Worm (Caenorhabditis elegans) whole organism, early embryonic: ENCODE results near the gene F14D7.18.
"Not testable (repeated sequence)": the region's sequence is repeated elsewhere in the genome, so short reads cannot be mapped to it uniquely, and the experiment has no call there.

Experiments used
- B0310.2 ChIP-seq: sonication (generic microtip); optimal IDR thresholded peaks from 2 replicates; lab custom pipeline; 2016; ENCODE audit warnings: mild to moderate bottlenecking, missing genetic modification characterization, missing compliant biosample characterization
- F13C5.2 ChIP-seq: sonication (generic microtip); optimal IDR thresholded peaks from 2 replicates; lab custom pipeline; 2017; ENCODE audit warnings: mild to moderate bottlenecking, missing genetic modification characterization, inconsistent platforms, missing compliant biosample characterization
- aly-1 ChIP-seq: sonication (generic microtip); optimal IDR thresholded peaks from 2 replicates; lab custom pipeline; 2016; ENCODE audit warnings: missing genetic modification characterization, missing compliant biosample characterization
- ama-1 ChIP-seq: fragments of 150-350 bp; optimal IDR thresholded peaks from 2 replicates; lab custom pipeline; 2014
- ceh-13 ChIP-seq: fragments of 200-800 bp; sonication (Bioruptor generic); optimal IDR thresholded peaks from 2 replicates; lab custom pipeline; 2018; ENCODE audit warnings: mild to moderate bottlenecking, missing genetic modification characterization, missing compliant biosample characterization
- ceh-36 ChIP-seq: sonication (generic microtip); optimal IDR thresholded peaks from 2 replicates; lab custom pipeline; 2016; ENCODE audit warnings: missing genetic modification characterization, inconsistent platforms, missing compliant biosample characterization
- ets-7 ChIP-seq: sonication (generic microtip); optimal IDR thresholded peaks from 2 replicates; lab custom pipeline; 2016; ENCODE audit warnings: missing genotype, missing genetic modification characterization, missing compliant biosample characterization
- flt-1 ChIP-seq: fragments of 200-800 bp; sonication (Bioruptor generic); IDR thresholded peaks from 2 replicates; pipeline ENCODE4 v1.3.6; 2022; ENCODE audit warnings: missing genetic modification characterization, missing compliant biosample characterization
- hmbx-1 ChIP-seq: sonication (generic microtip); optimal IDR thresholded peaks from 2 replicates; lab custom pipeline; 2016; ENCODE audit warnings: mild to moderate bottlenecking, missing genetic modification characterization, missing compliant biosample characterization
- hmg-4 ChIP-seq: fragments of 200-800 bp; sonication (Bioruptor generic); optimal IDR thresholded peaks from 2 replicates; lab custom pipeline; 2018; ENCODE audit warnings: mild to moderate bottlenecking, missing genetic modification characterization, missing compliant biosample characterization
- hnd-1 ChIP-seq: sonication (generic microtip); optimal IDR thresholded peaks from 2 replicates; lab custom pipeline; 2016; ENCODE audit warnings: missing genetic modification characterization, missing compliant biosample characterization
- pes-1 ChIP-seq: fragments of 200-800 bp; sonication (Bioruptor generic); IDR thresholded peaks from 2 replicates; pipeline ENCODE4 v1.3.6; 2022; ENCODE audit warnings: missing genetic modification reagents, missing genetic modification characterization, missing compliant biosample characterization
- scrt-1 ChIP-seq: fragments of 200-800 bp; sonication (Bioruptor generic); IDR thresholded peaks from 2 replicates; pipeline ENCODE4 v1.3.6; 2022; ENCODE audit warnings: missing genetic modification characterization, missing compliant biosample characterization
- sea-1 ChIP-seq: fragments of 200-800 bp; sonication (Bioruptor generic); conservative IDR thresholded peaks from 2 replicates; pipeline ENCODE4 v1.3.6; 2022; ENCODE audit warnings: missing genetic modification characterization, missing compliant biosample characterization
- tbx-11 ChIP-seq: fragments of 200-800 bp; sonication (Bioruptor generic); IDR thresholded peaks from 2 replicates; pipeline ENCODE4 v1.3.6; 2022; ENCODE audit warnings: missing genetic modification characterization, missing compliant biosample characterization
- tbx-37 ChIP-seq: fragments of 200-800 bp; sonication (Bioruptor generic); conservative IDR thresholded peaks from 2 replicates; pipeline ENCODE4 v1.3.6; 2022; ENCODE audit warnings: missing genetic modification reagents, missing genetic modification characterization, missing compliant biosample characterization
- tra-4 ChIP-seq: sonication (generic microtip); optimal IDR thresholded peaks from 2 replicates; lab custom pipeline; 2017; ENCODE audit warnings: missing genetic modification characterization, missing compliant biosample characterization

The F14D7.18 gene

DNA sequence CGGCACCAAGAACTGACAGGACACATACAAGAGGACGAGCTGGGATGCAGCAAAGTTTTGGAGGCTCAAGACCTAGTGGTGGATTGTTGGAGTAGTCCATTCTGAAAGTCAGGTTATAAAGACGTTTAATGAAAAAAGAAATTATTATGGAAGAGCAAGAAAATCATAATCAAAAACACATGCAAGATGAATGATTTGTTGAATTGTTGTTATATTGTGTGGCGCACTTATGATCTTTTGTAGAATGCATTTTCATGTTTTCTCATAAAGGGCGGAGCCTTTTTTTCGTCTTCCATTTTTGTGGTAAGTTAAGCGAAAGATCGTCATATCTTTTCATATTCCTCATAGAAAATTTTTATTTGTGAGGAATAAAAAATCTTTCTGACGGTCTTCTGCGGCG is 26.0 kb upstream of the F14D7.18 start, which contains the start of gene F47B8.2:
TSS of gene F47B8.2 (minus strand) at position 101 of the 400 bp plus-strand sequence.
- TF ChIP-seq F13C5.2 (tag; lab: Kevin White, UChicago) (no peak), aly-1 (tag; lab: Kevin White, UChicago) (no peak), sea-1 (GFP tag; lab: Robert Waterston, UW) (no peak), tra-4 (no peak), ceh-13 (GFP tag; lab: Kevin White, UChicago) (no peak), tbx-11 (GFP tag; lab: Robert Waterston, UW) (no peak), scrt-1 (GFP tag; lab: Robert Waterston, UW) (no peak), tbx-37 (GFP tag; lab: Robert Waterston, UW) (no peak), ama-1 (lab: Kevin White, UChicago) (no peak), ets-7 (no peak), hmg-4 (GFP tag; lab: Kevin White, UChicago) (no peak), hmbx-1 (tag; lab: Kevin White, UChicago) (no peak), hnd-1 (tag; lab: Kevin White, UChicago) (no peak), ceh-36 (tag; lab: Kevin White, UChicago) (no peak), flt-1 (no peak), B0310.2 (tag; lab: Kevin White, UChicago) (no peak), pes-1 (GFP tag; lab: Robert Waterston, UW) (no peak)

DNA sequence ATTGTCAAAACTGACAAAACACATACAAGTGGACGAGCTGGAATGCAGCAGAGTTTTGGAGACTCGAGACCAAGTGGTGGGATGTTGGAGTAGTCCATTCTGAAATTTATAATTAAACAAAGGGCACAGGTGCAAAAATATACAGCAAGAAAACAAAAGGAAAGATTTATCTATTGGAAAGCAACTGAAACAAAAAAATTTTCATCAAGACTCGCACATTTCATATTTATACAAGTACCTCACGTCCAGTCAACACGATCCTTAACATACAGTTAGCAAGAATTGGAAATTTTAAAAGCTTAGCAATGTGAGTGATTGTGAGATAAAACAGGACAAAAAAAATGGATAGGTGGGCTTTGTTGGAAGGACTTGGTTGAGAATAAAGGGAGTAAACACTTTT is 23.7 kb upstream of the F14D7.18 start, which contains the start of gene F47B8.1:
TSS of gene F47B8.1 (minus strand) at position 101 of the 400 bp plus-strand sequence.
- no peak for TF ChIP-seq hmg-4 (GFP tag; lab: Kevin White, UChicago)
- TF ChIP-seq hmbx-1 (tag; lab: Kevin White, UChicago) = no peak
- TF ChIP-seq aly-1 (tag; lab: Kevin White, UChicago) = no peak
- no peak for TF ChIP-seq tbx-11 (GFP tag; lab: Robert Waterston, UW)
- no peak for TF ChIP-seq ets-7
- no peak for TF ChIP-seq hnd-1 (tag; lab: Kevin White, UChicago)
- no peak for TF ChIP-seq flt-1
- no peak for TF ChIP-seq tra-4
- no peak for TF ChIP-seq ceh-36 (tag; lab: Kevin White, UChicago)

DNA sequence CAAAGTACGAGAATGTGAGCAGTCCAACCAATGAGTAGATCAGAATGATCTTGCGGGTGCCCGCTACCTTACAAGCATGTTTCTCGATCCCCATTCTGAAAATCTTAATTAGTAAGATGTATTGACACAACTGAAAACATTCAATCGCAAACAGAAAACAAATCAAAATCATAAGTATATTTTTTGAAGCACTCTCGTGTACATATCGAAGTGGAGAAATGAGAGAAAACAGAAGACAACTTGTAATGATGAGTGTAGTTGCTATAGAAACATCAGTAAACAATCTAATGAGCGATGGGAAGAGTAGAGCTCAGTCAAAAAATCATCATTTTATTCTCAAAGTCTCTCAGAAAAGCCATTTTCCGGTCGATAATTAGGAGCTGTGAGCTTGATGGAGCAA is 22.2 kb upstream of the F14D7.18 start, which contains the start of gene F14D7.8:
TSS of gene F14D7.8 (minus strand) at position 101 of the 400 bp plus-strand sequence.
- TF ChIP-seq pes-1 (GFP tag; lab: Robert Waterston, UW) (no peak), scrt-1 (GFP tag; lab: Robert Waterston, UW) (no peak), ama-1 (lab: Kevin White, UChicago) (no peak), hmbx-1 (tag; lab: Kevin White, UChicago) (no peak), sea-1 (GFP tag; lab: Robert Waterston, UW) (no peak), B0310.2 (tag; lab: Kevin White, UChicago) (no peak), F13C5.2 (tag; lab: Kevin White, UChicago) (no peak), tra-4 (no peak), flt-1 (no peak)

DNA sequence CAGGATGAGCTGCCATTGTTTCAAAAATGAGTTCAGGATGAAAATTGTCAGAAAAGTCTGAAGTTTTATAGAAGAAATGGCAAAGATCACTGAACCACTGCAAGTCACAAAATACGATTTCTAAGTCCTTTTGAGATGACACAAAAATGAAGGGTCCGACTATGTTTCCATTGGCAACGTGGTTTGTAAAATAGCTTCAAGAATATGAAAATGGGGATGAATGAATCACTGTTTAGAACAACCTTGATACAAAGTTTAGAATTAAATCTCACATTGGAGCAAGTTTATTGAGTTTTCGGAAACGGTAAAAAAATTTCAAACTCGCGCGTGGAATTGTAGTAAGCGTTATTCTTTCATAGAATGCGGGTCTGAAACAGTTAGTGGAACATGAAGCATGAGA is 20.6 kb upstream of the F14D7.18 start, which contains the start of gene ddn-3:
TSS of gene ddn-3 (minus strand) at position 101 of the 400 bp plus-strand sequence.
- no peak for TF ChIP-seq hmg-4 (GFP tag; lab: Kevin White, UChicago)
- TF ChIP-seq hnd-1 (tag; lab: Kevin White, UChicago) = no peak
- TF ChIP-seq aly-1 (tag; lab: Kevin White, UChicago) = no peak
- no peak for TF ChIP-seq hmbx-1 (tag; lab: Kevin White, UChicago)
- no peak for TF ChIP-seq sea-1 (GFP tag; lab: Robert Waterston, UW)
- TF ChIP-seq ets-7 = no peak
- no peak for TF ChIP-seq tra-4
- no peak for TF ChIP-seq tbx-37 (GFP tag; lab: Robert Waterston, UW)
- TF ChIP-seq ceh-13 (GFP tag; lab: Kevin White, UChicago) = no peak
- no peak for TF ChIP-seq F13C5.2 (tag; lab: Kevin White, UChicago)
- no peak for TF ChIP-seq flt-1
- TF ChIP-seq scrt-1 (GFP tag; lab: Robert Waterston, UW) = no peak

DNA sequence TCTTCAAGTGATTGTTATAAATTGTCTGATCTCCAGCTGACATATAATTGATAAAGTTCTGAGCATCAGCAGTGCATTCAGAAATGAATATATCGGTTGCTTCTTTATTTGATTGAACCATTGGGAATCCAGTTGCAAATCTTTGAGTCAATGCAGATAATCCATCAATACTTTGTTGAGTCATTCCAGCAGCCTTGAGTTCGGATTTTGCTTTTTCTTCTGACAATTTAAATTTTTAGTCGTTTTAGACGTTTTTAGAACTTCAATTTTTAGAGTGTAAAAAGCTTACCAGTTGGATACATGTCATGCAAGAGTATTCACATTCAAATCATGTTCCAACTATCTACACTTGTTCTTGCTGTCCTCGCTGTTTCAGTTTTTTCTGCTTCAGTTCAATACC is 19.1 kb upstream of the F14D7.18 start, which contains the start of gene F14D7.14:
TSS of gene F14D7.14 (plus strand) at position 301 of the 400 bp plus-strand sequence.
- TF ChIP-seq ceh-36 (tag; lab: Kevin White, UChicago); hnd-1 (tag; lab: Kevin White, UChicago); ceh-13 (GFP tag; lab: Kevin White, UChicago): not testable (repeated sequence)

DNA sequence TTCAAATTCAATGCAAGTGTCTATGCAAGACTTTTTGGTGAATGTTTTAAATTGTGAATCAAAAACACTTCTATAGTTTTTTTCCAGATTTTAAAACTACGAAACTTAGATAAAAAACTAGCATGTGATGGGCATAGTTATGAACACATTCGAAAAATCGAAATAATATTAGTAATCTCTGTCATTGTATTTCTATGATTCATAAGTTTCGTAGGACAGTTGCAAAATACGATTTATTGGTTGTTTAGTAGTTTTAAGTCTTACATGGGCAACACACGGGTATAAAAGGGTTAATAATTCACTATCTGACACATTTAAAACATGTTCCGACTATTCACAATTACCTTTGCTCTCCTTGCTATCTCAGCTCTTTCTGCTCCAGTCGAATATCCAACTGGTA is 17.6 kb upstream of the F14D7.18 start, which contains the start of gene spig-5:
TSS of gene spig-5 (plus strand) at position 301 of the 400 bp plus-strand sequence.
- TF ChIP-seq tbx-11 (GFP tag; lab: Robert Waterston, UW); ama-1 (lab: Kevin White, UChicago); B0310.2 (tag; lab: Kevin White, UChicago): not testable (repeated sequence)

DNA sequence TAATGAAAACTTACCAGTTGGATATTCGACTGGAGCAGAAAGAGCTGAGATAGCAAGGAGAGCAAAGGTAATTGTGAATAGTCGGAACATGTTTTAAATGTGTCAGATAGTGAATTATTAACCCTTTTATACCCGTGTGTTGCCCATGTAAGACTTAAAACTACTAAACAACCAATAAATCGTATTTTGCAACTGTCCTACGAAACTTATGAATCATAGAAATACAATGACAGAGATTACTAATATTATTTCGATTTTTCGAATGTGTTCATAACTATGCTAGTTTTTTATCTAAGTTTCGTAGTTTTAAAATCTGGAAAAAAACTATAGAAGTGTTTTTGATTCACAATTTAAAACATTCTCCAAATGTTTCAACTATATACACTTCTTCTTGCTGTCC is 16.2 kb upstream of the F14D7.18 start, which contains the start of gene spig-4:
TSS of gene spig-4 (minus strand) at position 101 of the 400 bp plus-strand sequence.
- not testable (repeated sequence) for TF ChIP-seq pes-1 (GFP tag; lab: Robert Waterston, UW); hnd-1 (tag; lab: Kevin White, UChicago); flt-1

DNA sequence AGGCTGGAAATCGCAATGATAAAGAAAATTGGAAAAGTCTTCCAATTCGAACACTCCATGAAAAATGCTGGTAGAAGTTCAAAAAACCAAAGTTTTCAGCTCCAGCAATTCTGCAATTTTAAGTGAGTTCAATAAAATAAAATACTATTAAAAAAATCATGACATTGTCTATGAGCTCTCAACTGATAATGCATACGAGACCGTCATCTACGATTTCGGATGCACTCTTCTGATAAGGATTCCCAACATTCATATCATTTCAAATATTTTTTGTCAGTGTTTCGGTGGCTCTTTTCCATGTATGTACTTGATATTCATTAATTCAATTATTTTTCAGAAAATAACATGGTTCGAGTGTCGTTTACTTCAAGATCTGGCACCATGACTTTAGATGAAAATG is 10.5 kb upstream of the F14D7.18 start, which contains the start of gene F14D7.6:
TSS of gene F14D7.6 (plus strand) at position 338 of the 400 bp plus-strand sequence.
- TF ChIP-seq ceh-13 (GFP tag; lab: Kevin White, UChicago) (no peak), B0310.2 (tag; lab: Kevin White, UChicago) (no peak), sea-1 (GFP tag; lab: Robert Waterston, UW) (no peak), ama-1 (lab: Kevin White, UChicago) (no peak), hmg-4 (GFP tag; lab: Kevin White, UChicago) (no peak), hnd-1 (tag; lab: Kevin White, UChicago) (no peak), ceh-36 (tag; lab: Kevin White, UChicago) (no peak), aly-1 (tag; lab: Kevin White, UChicago) (no peak), tra-4 (no peak), tbx-11 (GFP tag; lab: Robert Waterston, UW) (no peak), F13C5.2 (tag; lab: Kevin White, UChicago) (no peak), tbx-37 (GFP tag; lab: Robert Waterston, UW) (no peak)
